Worm (Caenorhabditis elegans) whole organism, L1 larva: ENCODE results near the gene grl-8.

Experiments used
- C04F5.9 ChIP-seq: sonication (generic microtip); optimal IDR thresholded peaks from 2 replicates; lab custom pipeline; 2016; ENCODE audit warnings: missing genetic modification characterization, missing compliant biosample characterization
- Y116A8C.19 ChIP-seq: sonication (generic microtip); optimal IDR thresholded peaks from 2 replicates; lab custom pipeline; 2016; ENCODE audit warnings: missing compliant biosample characterization, missing genetic modification characterization, borderline replicate concordance
- aha-1 ChIP-seq: fragments of 150-350 bp; optimal IDR thresholded peaks from 2 replicates; lab custom pipeline; 2014; ENCODE audit warnings: missing biosample characterization, missing genetic modification characterization
- ceh-63 ChIP-seq: fragments of 200-800 bp; sonication (Bioruptor generic); optimal IDR thresholded peaks from 2 replicates; lab custom pipeline; 2018; ENCODE audit warnings: mild to moderate bottlenecking, missing genetic modification characterization, missing compliant biosample characterization
- dsc-1 ChIP-seq: sonication (generic microtip); optimal IDR thresholded peaks from 2 replicates; lab custom pipeline; 2016; ENCODE audit warnings: mild to moderate bottlenecking, missing genetic modification characterization, missing compliant biosample characterization
- efl-1 ChIP-seq, 4 experiments: fragments of 150-350 bp; optimal IDR thresholded peaks in 3 of 4; peaks in 1 of 4; 1 replicate in 1 of 4; 2 replicates in 3 of 4; lab custom pipeline; 2014; ENCODE audit warnings: missing biosample characterization in 2 of 4, missing genetic modification characterization in 2 of 4, missing genetic modification reagents in 2 of 4
- egl-27 ChIP-seq, 2 experiments: fragments of 150-350 bp in 1 of 2; sonication (generic microtip); optimal IDR thresholded peaks; 3 replicates each; lab custom pipeline; 2017 to 2018; ENCODE audit warnings: missing biosample characterization in 2 of 2, missing genetic modification characterization in 2 of 2, missing genetic modification reagents in 2 of 2
- elt-2 ChIP-seq: sonication (generic microtip); optimal IDR thresholded peaks from 2 replicates; lab custom pipeline; 2016; ENCODE audit warnings: missing genetic modification characterization, mild to moderate bottlenecking, inconsistent platforms, missing compliant biosample characterization, missing genetic modification reagents
- fkh-8 ChIP-seq: sonication (generic microtip); optimal IDR thresholded peaks from 2 replicates; lab custom pipeline; 2016; ENCODE audit warnings: mild to moderate bottlenecking, missing genetic modification characterization, missing compliant biosample characterization
- jun-1 ChIP-seq: fragments of 150-350 bp; optimal IDR thresholded peaks from 2 replicates; lab custom pipeline; 2014; ENCODE audit warnings: missing biosample characterization, missing genetic modification reagents, missing genetic modification characterization
- lin-13 ChIP-seq: fragments of 150-350 bp; optimal IDR thresholded peaks from 2 replicates; lab custom pipeline; 2014; ENCODE audit warnings: missing biosample characterization, missing genetic modification reagents, missing genetic modification characterization
- lin-35 ChIP-seq, 2 experiments: fragments of 150-350 bp; optimal IDR thresholded peaks; 2 replicates each; lab custom pipeline; 2014; ENCODE audit warnings: missing biosample characterization in 2 of 2, missing genetic modification characterization in 2 of 2, missing genetic modification reagents in 2 of 2
- mdl-1 ChIP-seq, 2 experiments: fragments of 150-350 bp; optimal IDR thresholded peaks; 2 replicates each; lab custom pipeline; 2014 to 2017; ENCODE audit warnings: missing biosample characterization in 2 of 2, missing genetic modification characterization in 2 of 2, inconsistent platforms in 1 of 2
- mep-1 ChIP-seq: fragments of 150-350 bp; optimal IDR thresholded peaks from 2 replicates; lab custom pipeline; 2014; ENCODE audit warnings: missing biosample characterization, missing genetic modification characterization
- nhr-76 ChIP-seq: sonication (generic microtip); optimal IDR thresholded peaks from 2 replicates; lab custom pipeline; 2017; ENCODE audit warnings: missing biosample characterization, missing genetic modification characterization
- nhr-77 ChIP-seq: fragments of 150-350 bp; optimal IDR thresholded peaks from 2 replicates; lab custom pipeline; 2014; ENCODE audit warnings: missing biosample characterization, missing genetic modification characterization
- nhr-84 ChIP-seq: sonication (generic microtip); optimal IDR thresholded peaks from 2 replicates; lab custom pipeline; 2017; ENCODE audit warnings: missing biosample characterization, missing genetic modification characterization
- nhr-85 ChIP-seq: sonication (generic microtip); peaks from one replicate; lab custom pipeline; 2016; ENCODE audit warnings: missing genetic modification characterization, inconsistent platforms, missing compliant biosample characterization
- pax-3 ChIP-seq: fragments of 200-800 bp; sonication (Bioruptor generic); optimal IDR thresholded peaks from 2 replicates; lab custom pipeline; 2018; ENCODE audit warnings: mild to moderate bottlenecking, missing genetic modification characterization, moderate library complexity, missing compliant biosample characterization
- pqm-1 ChIP-seq: sonication (generic microtip); optimal IDR thresholded peaks from 3 replicates; lab custom pipeline; 2017; ENCODE audit warnings: missing biosample characterization, missing genetic modification characterization
- skn-1 ChIP-seq: fragments of 150-350 bp; optimal IDR thresholded peaks from 2 replicates; lab custom pipeline; 2014; ENCODE audit warnings: missing biosample characterization, missing genetic modification characterization
- snu-23 ChIP-seq: sonication (generic microtip); optimal IDR thresholded peaks from 2 replicates; lab custom pipeline; 2016; ENCODE audit warnings: missing genetic modification characterization, missing compliant biosample characterization
- sox-4 ChIP-seq: sonication (generic microtip); optimal IDR thresholded peaks from 2 replicates; lab custom pipeline; 2016; ENCODE audit warnings: missing genetic modification characterization, missing compliant biosample characterization
- tbx-2 ChIP-seq: sonication (generic microtip); optimal IDR thresholded peaks from 2 replicates; lab custom pipeline; 2016; ENCODE audit warnings: missing genetic modification characterization, missing compliant biosample characterization
- unc-30 ChIP-seq: sonication (generic microtip); optimal IDR thresholded peaks from 2 replicates; lab custom pipeline; 2017; ENCODE audit warnings: missing biosample characterization, missing genetic modification characterization
- unc-86 ChIP-seq: sonication (generic microtip); optimal IDR thresholded peaks from 2 replicates; lab custom pipeline; 2016; ENCODE audit warnings: missing genetic modification characterization, missing compliant biosample characterization
- vab-15 ChIP-seq: sonication (generic microtip); optimal IDR thresholded peaks from 2 replicates; lab custom pipeline; 2017; ENCODE audit warnings: missing genotype, mild to moderate bottlenecking, missing genetic modification characterization, missing compliant biosample characterization
- xbp-1 ChIP-seq: sonication (generic microtip); optimal IDR thresholded peaks from 2 replicates; lab custom pipeline; 2016; ENCODE audit warnings: missing genetic modification characterization, missing compliant biosample characterization
- zag-1 ChIP-seq: fragments of 150-350 bp; optimal IDR thresholded peaks from 2 replicates; lab custom pipeline; 2014; ENCODE audit warnings: missing biosample characterization, missing genetic modification characterization
- zip-4 ChIP-seq: fragments of 200-800 bp; sonication (Bioruptor generic); optimal IDR thresholded peaks from 2 replicates; lab custom pipeline; 2018; ENCODE audit warnings: mild to moderate bottlenecking, missing genetic modification characterization, moderate library complexity, missing compliant biosample characterization
- ztf-11 ChIP-seq, 2 experiments: sonication (generic microtip); optimal IDR thresholded peaks; 2 replicates each; lab custom pipeline; 2016 to 2017; ENCODE audit warnings: missing genetic modification characterization in 2 of 2, missing biosample characterization in 1 of 2, missing compliant biosample characterization in 1 of 2

The grl-8 gene

DNA sequence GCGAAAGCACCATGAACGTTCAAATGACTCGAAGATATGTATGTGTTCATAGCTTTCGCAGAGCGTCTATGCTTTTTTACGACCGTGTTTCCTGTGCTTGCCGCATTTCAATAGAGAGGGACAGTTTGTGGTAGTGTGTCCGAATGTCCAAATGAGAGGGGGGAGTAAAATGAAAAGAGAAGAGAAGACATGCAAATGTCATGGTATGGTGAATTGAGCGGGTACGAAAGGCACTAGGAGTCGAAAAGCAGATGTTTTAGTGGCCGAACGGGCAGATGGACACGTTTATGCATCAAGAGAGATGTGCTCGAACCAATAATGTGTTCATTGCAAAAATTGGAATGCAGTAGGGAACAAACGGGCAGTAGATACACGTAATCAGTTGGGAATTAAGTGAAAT, 47.4 kb downstream of the grl-8 start:
- TF ChIP-seq snu-23 (GFP tag; lab: Kevin White, UChicago) (no peak), nhr-84 (tag; lab: Kevin White, UChicago) (no peak), unc-86 (tag; lab: Kevin White, UChicago) (no peak), sox-4 (tag; lab: Kevin White, UChicago) (no peak), elt-2 (tag; lab: Kevin White, UChicago) (no peak), vab-15 (tag; lab: Kevin White, UChicago) (no peak), C04F5.9 (tag; lab: Kevin White, UChicago) (no peak), zip-4 (GFP tag; lab: Kevin White, UChicago) (no peak), xbp-1 (tag; lab: Kevin White, UChicago) (no peak), aha-1 (tag; lab: Kevin White, UChicago) (no peak), nhr-85 (no peak), fkh-8 (tag; lab: Kevin White, UChicago) (no peak)

DNA sequence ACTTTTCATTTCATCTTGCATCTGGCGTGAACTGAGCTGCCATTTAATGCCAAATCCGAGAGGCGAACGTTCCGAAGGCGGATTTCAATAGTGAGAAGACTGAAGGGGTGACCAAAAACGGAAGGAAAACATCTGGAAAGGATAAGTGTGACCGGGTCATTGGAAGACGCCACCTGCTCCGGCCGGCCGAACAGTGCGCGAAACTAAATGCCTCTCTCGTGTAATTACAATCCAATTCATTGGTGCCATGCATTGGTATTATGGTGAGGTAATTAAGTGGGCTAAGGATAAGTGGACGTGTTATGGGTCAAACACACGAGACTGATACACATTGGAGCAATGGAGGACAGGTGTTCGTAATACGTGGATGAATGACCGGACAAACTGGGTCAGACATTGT, 48.4 kb downstream of the grl-8 start:
- TF ChIP-seq efl-1 (optimal IDR thresholded peaks at IDR 0.05; lab: Kevin White, UChicago) (no peak), efl-1 (GFP tag; optimal IDR thresholded peaks at IDR 0.05 in 1 of 2; lab: Kevin White, UChicago) (peak in 1 of 2 experiments; percentile 62), snu-23 (GFP tag; lab: Kevin White, UChicago) (no peak)

DNA sequence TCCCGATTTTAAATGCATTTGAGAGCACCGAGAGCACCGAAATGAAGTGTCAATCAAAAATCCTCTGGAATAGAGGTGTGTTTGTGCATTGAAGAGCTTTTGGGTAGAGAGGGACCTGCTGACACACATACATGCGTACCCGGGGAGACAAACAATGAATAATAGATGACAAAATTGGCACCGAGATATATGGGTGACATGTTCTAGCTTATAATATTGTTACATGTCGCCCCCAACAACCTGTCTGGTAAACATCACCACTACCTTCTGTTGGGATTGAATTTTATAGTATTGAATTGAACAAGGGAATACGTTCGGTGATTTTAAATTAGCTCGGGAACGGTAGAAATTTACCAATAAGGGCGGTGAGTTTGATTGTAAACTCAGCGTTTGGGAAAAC, 49.2 kb downstream of the grl-8 start:
- TF ChIP-seq skn-1 (no peak), jun-1 (tag; lab: Kevin White, UChicago) (no peak), nhr-77 (tag; lab: Kevin White, UChicago) (no peak), unc-30 (tag; lab: Kevin White, UChicago) (no peak), lin-35 (GFP tag; optimal IDR thresholded peaks at IDR 0.05; lab: Kevin White, UChicago) (no peak), mdl-1 (tag; optimal IDR thresholded peaks at IDR 0.05; lab: Kevin White, UChicago) (no peak), ceh-63 (no peak), pqm-1 (tag; lab: Kevin White, UChicago) (no peak), Y116A8C.19 (tag; lab: Kevin White, UChicago) (no peak), zag-1 (tag; lab: Kevin White, UChicago) (no peak), dsc-1 (tag; lab: Kevin White, UChicago) (no peak), egl-27 (tag; optimal IDR thresholded peaks at IDR 0.05; lab: Kevin White, UChicago) (no peak), vab-15 (tag; lab: Kevin White, UChicago) (no peak), aha-1 (tag; lab: Kevin White, UChicago) (no peak), pax-3 (tag; lab: Kevin White, UChicago) (no peak), lin-13 (no peak), mep-1 (tag; lab: Kevin White, UChicago) (no peak), snu-23 (GFP tag; lab: Kevin White, UChicago) (no peak)

DNA sequence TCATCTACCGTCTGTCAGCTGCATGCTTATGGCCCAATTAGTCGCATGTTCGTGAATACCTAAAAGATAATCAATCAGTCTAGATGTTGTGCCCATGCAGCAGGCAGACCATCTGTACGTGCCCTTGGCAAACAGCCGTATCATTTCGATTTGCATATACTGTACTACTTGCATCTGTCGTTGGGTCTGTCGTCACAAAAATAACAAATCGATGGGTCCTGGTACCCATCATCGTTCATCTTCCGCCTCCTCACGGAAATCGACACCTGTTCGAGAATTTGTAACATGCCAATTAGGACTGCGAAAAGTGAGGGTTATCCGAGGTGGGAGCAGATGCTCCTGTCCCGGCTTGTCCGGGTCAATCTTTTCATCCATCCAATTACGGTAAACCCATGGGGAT, 49.6 kb downstream of the grl-8 start:
- TF ChIP-seq nhr-76 (no peak), ztf-11 (tag; optimal IDR thresholded peaks at IDR 0.05; lab: Kevin White, UChicago) (peak in 1 of 2 experiments; percentile 84), unc-86 (tag; lab: Kevin White, UChicago) (peak; percentile 29), tbx-2 (peak; percentile 51)
- TF ChIP-seq, all 84 proteins: peak for 3
